Worm (Caenorhabditis elegans) whole organism, L4 larva: ENCODE results near the gene F40F11.3.

Experiments
- ctbp-1 ChIP-seq: fragments of 200-800 bp; sonication (Bioruptor generic); IDR thresholded peaks from 2 replicates; pipeline ENCODE4 v1.3.6; 2022; ENCODE audit warnings: missing genetic modification reagents, missing genetic modification characterization, missing compliant biosample characterization
- egl-27 ChIP-seq: sonication (generic microtip); optimal IDR thresholded peaks from 3 replicates; lab custom pipeline; 2017; ENCODE audit warnings: missing biosample characterization, missing genetic modification reagents, missing genetic modification characterization
- fkh-10 ChIP-seq: fragments of 150-350 bp; optimal IDR thresholded peaks from 2 replicates; lab custom pipeline; 2014; ENCODE audit warnings: missing biosample characterization, missing genetic modification reagents, missing genetic modification characterization
- fos-1 ChIP-seq: fragments of 150-350 bp; optimal IDR thresholded peaks from 2 replicates; lab custom pipeline; 2014; ENCODE audit warnings: missing biosample characterization, missing genetic modification characterization
- gei-8 ChIP-seq: fragments of 200-800 bp; sonication (Bioruptor generic); optimal IDR thresholded peaks from 2 replicates; lab custom pipeline; 2018; ENCODE audit warnings: mild to moderate bottlenecking, missing genetic modification characterization, missing compliant biosample characterization
- lsy-2 ChIP-seq, 2 experiments: fragments of 150-350 bp in 1 of 2; sonication (generic microtip) in 1 of 2; optimal IDR thresholded peaks; 2 replicates each; lab custom pipeline; 2014 to 2017; ENCODE audit warnings: missing biosample characterization in 2 of 2, missing genetic modification characterization in 2 of 2
- nhr-25 ChIP-seq: sonication (generic microtip); optimal IDR thresholded peaks from 2 replicates; lab custom pipeline; 2017; ENCODE audit warnings: missing genetic modification characterization, mild to moderate bottlenecking, missing compliant biosample characterization, antibody characterized with exemption, moderate library complexity, borderline replicate concordance; ENCODE audit not compliant: insufficient read depth
- nhr-6 ChIP-seq: fragments of 150-350 bp; optimal IDR thresholded peaks from 2 replicates; lab custom pipeline; 2014; ENCODE audit warnings: missing biosample characterization, missing genetic modification characterization
- rbr-2 ChIP-seq: sonication (generic microtip); optimal IDR thresholded peaks from 2 replicates; lab custom pipeline; 2016; ENCODE audit warnings: missing genotype, missing genetic modification characterization, missing compliant biosample characterization
- snpc-4 ChIP-seq: fragments of 150-350 bp; optimal IDR thresholded peaks from 2 replicates; lab custom pipeline; 2014; ENCODE audit warnings: missing biosample characterization, missing genetic modification characterization
- unc-62 ChIP-seq, 3 experiments: fragments of 150-350 bp in 1 of 3; sonication (generic microtip); optimal IDR thresholded peaks in 2 of 3; peaks in 1 of 3; 1 replicate in 1 of 3; 2 replicates in 2 of 3; lab custom pipeline; 2014 to 2017; ENCODE audit warnings: missing biosample characterization in 3 of 3, missing genetic modification characterization in 3 of 3, missing genetic modification reagents in 3 of 3, missing genotype in 1 of 3
- zip-11 ChIP-seq: fragments of 200-800 bp; sonication (Bioruptor generic); IDR thresholded peaks from 2 replicates; pipeline ENCODE4 v1.3.6; 2022; ENCODE audit warnings: missing genetic modification characterization, missing compliant biosample characterization
- ztf-7 ChIP-seq: fragments of 150-350 bp; optimal IDR thresholded peaks from 2 replicates; lab custom pipeline; 2014; ENCODE audit warnings: missing biosample characterization, missing genetic modification characterization

DNA sequence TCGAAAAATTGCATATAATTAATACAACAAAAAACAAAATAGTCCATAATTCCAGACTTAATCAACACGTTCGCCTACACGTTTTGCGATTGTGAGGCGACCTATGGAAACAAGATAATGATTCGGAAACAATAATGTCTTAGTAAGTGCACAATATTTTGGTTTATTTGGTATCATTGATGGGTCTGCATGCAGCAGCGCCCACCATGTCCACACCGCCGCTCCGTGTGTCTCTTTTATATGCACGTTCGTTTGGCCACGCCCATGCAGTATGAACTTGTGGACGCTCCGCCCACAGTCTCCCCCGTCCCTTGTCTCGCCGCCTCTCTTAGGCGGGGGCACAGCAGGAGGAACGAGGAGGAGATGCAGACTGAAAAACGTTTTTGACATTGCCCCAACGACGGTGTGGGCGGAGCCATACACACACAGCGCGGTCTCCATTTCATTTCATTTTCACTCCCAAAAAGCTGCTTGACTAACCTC lies 429 bp upstream of the F40F11.3 start, which contains the start of gene mig-38:
- no peak for TF ChIP-seq fos-1 (tag; lab: Kevin White, UChicago)
- no peak for TF ChIP-seq fkh-10 (GFP tag; lab: Kevin White, UChicago)
- TF ChIP-seq snpc-4: no peak
- no peak for TF ChIP-seq egl-27
- TF ChIP-seq ctbp-1 (GFP tag; lab: Robert Waterston, UW): peak; percentile 12; the same call in 1 of the 2 replicates
- no peak for TF ChIP-seq gei-8 (GFP tag; lab: Kevin White, UChicago)
- TF ChIP-seq nhr-6: no peak
- TF ChIP-seq zip-11 (GFP tag; lab: Robert Waterston, UW): no peak
- TF ChIP-seq ztf-7 (tag; lab: Kevin White, UChicago): no peak
- no peak for TF ChIP-seq nhr-25 (tag; lab: Kevin White, UChicago)
- peak in 1 of 2 experiments; percentile 50 for TF ChIP-seq lsy-2 (tag; optimal IDR thresholded peaks at IDR 0.05; lab: Kevin White, UChicago)
- TF ChIP-seq rbr-2 (tag; lab: Kevin White, UChicago): peak; percentile 50
- no peak for TF ChIP-seq unc-62 (GFP tag; optimal IDR thresholded peaks at IDR 0.05 in 1 of 2; lab: Kevin White, UChicago)
- no peak for TF ChIP-seq unc-62 (tag; optimal IDR thresholded peaks at IDR 0.05; lab: Kevin White, UChicago)
